Fruit fly (Drosophila melanogaster) whole organism, embryonic: Measurements from ENCODE around the gene dome.

ENCODE experiments used
- B-H1 ChIP-seq: fragments of 200-800 bp; sonication (Bioruptor generic); IDR thresholded peaks from 3 replicates; pipeline ENCODE4 v1.3.6; 2022; ENCODE audit warnings: missing biosample characterization, missing genetic modification characterization
- BEAF-32 ChIP-seq: fragments of 200-800 bp; sonication (Bioruptor generic); optimal IDR thresholded peaks from 3 replicates; lab custom pipeline; 2017; ENCODE audit warnings: missing biosample characterization, missing genetic modification characterization, mild to moderate bottlenecking, moderate library complexity, missing genetic modification reagents
- Bdp1 ChIP-seq: fragments of 200-800 bp; sonication (Bioruptor generic); optimal IDR thresholded peaks from 3 replicates; lab custom pipeline; 2016; ENCODE audit warnings: missing biosample characterization, missing genetic modification characterization
- C15 ChIP-seq: fragments of 200-800 bp; sonication (Bioruptor generic); IDR thresholded peaks from 3 replicates; pipeline ENCODE4 v1.3.6; 2022; ENCODE audit warnings: missing biosample characterization, missing genetic modification characterization
- CG10147 ChIP-seq: fragments of 200-800 bp; sonication (Bioruptor generic); optimal IDR thresholded peaks from 2 replicates; lab custom pipeline; 2019; ENCODE audit warnings: missing biosample characterization, mild to moderate bottlenecking, missing genetic modification characterization, moderate library complexity
- CG11723 ChIP-seq: fragments of 200-800 bp; sonication (Bioruptor generic); optimal IDR thresholded peaks from 2 replicates; lab custom pipeline; 2017; ENCODE audit warnings: missing biosample characterization, mild to moderate bottlenecking, missing genetic modification characterization
- CG13775 ChIP-seq: fragments of 200-800 bp; sonication (Bioruptor generic); optimal IDR thresholded peaks from 3 replicates; lab custom pipeline; 2017; ENCODE audit warnings: missing biosample characterization, mild to moderate bottlenecking, missing genetic modification characterization
- CG1529 ChIP-seq: fragments of 200-800 bp; sonication (Bioruptor generic); optimal IDR thresholded peaks from 3 replicates; lab custom pipeline; 2018; ENCODE audit warnings: missing biosample characterization, missing genetic modification characterization
- CG17186 ChIP-seq: fragments of 200-800 bp; sonication (Bioruptor generic); optimal IDR thresholded peaks from 3 replicates; lab custom pipeline; 2017; ENCODE audit warnings: missing biosample characterization, missing genetic modification reagents, missing genetic modification characterization
- CG17359 ChIP-seq: fragments of 200-800 bp; sonication (Bioruptor generic); optimal IDR thresholded peaks from 3 replicates; lab custom pipeline; 2018; ENCODE audit warnings: missing biosample characterization, mild to moderate bottlenecking, missing genetic modification characterization, moderate library complexity
- CG18476 ChIP-seq: fragments of 200-800 bp; sonication (Bioruptor generic); optimal IDR thresholded peaks from 2 replicates; lab custom pipeline; 2016; ENCODE audit warnings: missing biosample characterization, mild to moderate bottlenecking, missing genetic modification characterization
- CG32532 ChIP-seq: fragments of 200-800 bp; sonication (Bioruptor generic); IDR thresholded peaks from 2 replicates; pipeline ENCODE4 v1.3.6; 2022; ENCODE audit warnings: missing biosample characterization, missing genetic modification characterization
- CG4328 ChIP-seq: fragments of 200-800 bp; sonication (Bioruptor generic); optimal IDR thresholded peaks from 3 replicates; lab custom pipeline; 2017; ENCODE audit warnings: missing biosample characterization, missing genetic modification reagents, missing genetic modification characterization
- CG6689 ChIP-seq: fragments of 200-800 bp; sonication (Bioruptor generic); IDR thresholded peaks from 2 replicates; pipeline ENCODE4 v1.3.6; 2022; ENCODE audit warnings: missing biosample characterization, missing genetic modification characterization
- CG7928 ChIP-seq: fragments of 200-800 bp; sonication (Bioruptor generic); optimal IDR thresholded peaks from 2 replicates; lab custom pipeline; 2017; ENCODE audit warnings: missing biosample characterization, mild to moderate bottlenecking, missing genetic modification characterization
- CG9215 ChIP-seq: fragments of 200-800 bp; sonication (Bioruptor generic); IDR thresholded peaks from 2 replicates; pipeline ENCODE4 v1.3.6; 2022; ENCODE audit warnings: missing biosample characterization, missing genetic modification characterization
- CG9932 ChIP-seq: fragments of 200-800 bp; sonication (Bioruptor generic); IDR thresholded peaks from 2 replicates; pipeline ENCODE4 v1.3.6; 2022; ENCODE audit warnings: missing biosample characterization, missing genetic modification characterization
- CHES-1-like ChIP-seq: fragments of 200-800 bp; sonication (Bioruptor generic); optimal IDR thresholded peaks from 2 replicates; lab custom pipeline; 2016; ENCODE audit warnings: missing biosample characterization, missing genetic modification characterization
- Chrac-16 ChIP-seq: fragments of 200-800 bp; sonication (Bioruptor generic); optimal IDR thresholded peaks from 3 replicates; lab custom pipeline; 2016; ENCODE audit warnings: missing biosample characterization, missing genetic modification characterization
- Doc2 ChIP-seq: fragments of 200-800 bp; sonication (Bioruptor generic); IDR thresholded peaks from 2 replicates; pipeline ENCODE4 v1.3.6; 2022; ENCODE audit warnings: missing biosample characterization, missing genetic modification characterization
- Doc3 ChIP-seq: fragments of 200-800 bp; sonication (Bioruptor generic); IDR thresholded peaks from 3 replicates; pipeline ENCODE4 v1.3.6; 2022; ENCODE audit warnings: missing biosample characterization, missing genetic modification characterization; ENCODE audit not compliant: partially characterized antibody
- Dref ChIP-seq: fragments of 200-800 bp; sonication (Bioruptor generic); IDR thresholded peaks from 2 replicates; pipeline ENCODE4 v1.3.6; 2022; ENCODE audit warnings: missing biosample characterization, missing genetic modification characterization
- Elba2 ChIP-seq: fragments of 200-800 bp; sonication (Bioruptor generic); optimal IDR thresholded peaks from 3 replicates; lab custom pipeline; 2016; ENCODE audit warnings: missing biosample characterization, missing genetic modification characterization
- GATAe ChIP-seq: fragments of 200-800 bp; sonication (Bioruptor generic); conservative IDR thresholded peaks from 2 replicates; pipeline ENCODE4 v1.3.6; 2022; ENCODE audit warnings: missing biosample characterization, missing genetic modification characterization
- H15 ChIP-seq: fragments of 200-800 bp; sonication (Bioruptor generic); IDR thresholded peaks from 3 replicates; pipeline ENCODE4 v1.3.6; 2022; ENCODE audit warnings: missing biosample characterization, missing genetic modification characterization
- NK7.1 ChIP-seq: fragments of 200-800 bp; sonication (Bioruptor generic); optimal IDR thresholded peaks from 3 replicates; lab custom pipeline; 2016; ENCODE audit warnings: missing biosample characterization, missing genetic modification characterization
- NfI ChIP-seq: fragments of 200-800 bp; sonication (Bioruptor generic); optimal IDR thresholded peaks from 3 replicates; lab custom pipeline; 2018; ENCODE audit warnings: missing biosample characterization, mild to moderate bottlenecking, missing genetic modification characterization, moderate library complexity
- Poxn ChIP-seq: fragments of 200-800 bp; sonication (Bioruptor generic); IDR thresholded peaks from 2 replicates; pipeline ENCODE4 v1.3.6; 2022; ENCODE audit warnings: missing biosample characterization, missing genetic modification characterization
- Ptx1 ChIP-seq: fragments of 200-800 bp; sonication (Bioruptor generic); IDR thresholded peaks from 2 replicates; pipeline ENCODE4 v1.3.6; 2022; ENCODE audit warnings: missing biosample characterization, missing genetic modification characterization
- Sin3A ChIP-seq: fragments of >200 bp; optimal IDR thresholded peaks from 2 replicates; lab custom pipeline; 2018
- Sox102F ChIP-seq: fragments of 200-800 bp; sonication (Bioruptor generic); optimal IDR thresholded peaks from 2 replicates; lab custom pipeline; 2018; ENCODE audit warnings: missing biosample characterization, mild to moderate bottlenecking, missing genetic modification characterization, moderate library complexity
- ato ChIP-seq: fragments of 200-800 bp; sonication (Bioruptor generic); IDR thresholded peaks from 2 replicates; pipeline ENCODE4 v1.3.6; 2022; ENCODE audit warnings: missing biosample characterization, missing genetic modification characterization; ENCODE audit not compliant: partially characterized antibody
- bigmax ChIP-seq: fragments of 200-800 bp; sonication (Bioruptor generic); optimal IDR thresholded peaks from 2 replicates; lab custom pipeline; 2018; ENCODE audit warnings: missing biosample characterization, mild to moderate bottlenecking, missing genetic modification characterization
- btn ChIP-seq: fragments of 200-800 bp; sonication (Bioruptor generic); optimal IDR thresholded peaks from 2 replicates; lab custom pipeline; 2016; ENCODE audit warnings: missing biosample characterization, missing genetic modification characterization
- corto ChIP-seq: fragments of 200-800 bp; sonication (Bioruptor generic); optimal IDR thresholded peaks from 2 replicates; lab custom pipeline; 2016; ENCODE audit warnings: missing biosample characterization, mild to moderate bottlenecking, missing genetic modification characterization, moderate library complexity
- fd96Cb ChIP-seq: fragments of 200-800 bp; sonication (Bioruptor generic); optimal IDR thresholded peaks from 2 replicates; lab custom pipeline; 2018; ENCODE audit warnings: missing biosample characterization, mild to moderate bottlenecking, missing genetic modification characterization, moderate library complexity
- gce ChIP-seq: fragments of 200-800 bp; sonication (Bioruptor generic); IDR thresholded peaks from 3 replicates; pipeline ENCODE4 v1.3.6; 2022; ENCODE audit warnings: missing biosample characterization, missing genetic modification characterization
- gem ChIP-seq: fragments of 200-800 bp; sonication (Bioruptor generic); optimal IDR thresholded peaks from 2 replicates; lab custom pipeline; 2019; ENCODE audit warnings: missing biosample characterization, mild to moderate bottlenecking, missing genetic modification characterization, moderate library complexity
- lov ChIP-seq, 2 experiments: fragments of 200-800 bp in 1 of 2; fragments of >200 bp in 1 of 2; sonication (Bioruptor generic) in 1 of 2; IDR thresholded peaks in 1 of 2; optimal IDR thresholded peaks in 1 of 2; 2 replicates in 1 of 2; 3 replicates in 1 of 2; pipeline versions ENCODE4 v1.3.6 to Lab custom; 2017 to 2022; ENCODE audit warnings: missing biosample characterization in 1 of 2, missing genetic modification characterization in 1 of 2
- pan ChIP-seq, 4 experiments: fragments of >200 bp in 3 of 4; fragments of 200-800 bp in 1 of 4; sonication (Bioruptor generic) in 1 of 4; optimal IDR thresholded peaks in 3 of 4; IDR thresholded peaks in 1 of 4; 2 replicates each; pipeline versions ENCODE4 v1.3.6 to Lab custom; 2017 to 2022; ENCODE audit warnings: missing biosample characterization in 2 of 4, missing genetic modification characterization in 2 of 4, mixed read lengths in 1 of 4
- pita ChIP-seq: fragments of 200-800 bp; sonication (Bioruptor generic); optimal IDR thresholded peaks from 2 replicates; lab custom pipeline; 2017; ENCODE audit warnings: missing biosample characterization, mild to moderate bottlenecking, missing genetic modification characterization
- sc ChIP-seq, 3 experiments: fragments of >200 bp in 2 of 3; fragments of 200-800 bp in 1 of 3; sonication (Bioruptor generic) in 1 of 3; optimal IDR thresholded peaks; 2 replicates in 2 of 3; 3 replicates in 1 of 3; lab custom pipeline; 2017; ENCODE audit warnings: mild to moderate bottlenecking in 1 of 3, missing biosample characterization in 1 of 3, missing genetic modification characterization in 1 of 3, missing genetic modification reagents in 1 of 3
- scrt ChIP-seq: fragments of 200-800 bp; sonication (Bioruptor generic); optimal IDR thresholded peaks from 2 replicates; lab custom pipeline; 2018; ENCODE audit warnings: missing biosample characterization, mild to moderate bottlenecking, missing genetic modification characterization, moderate library complexity
- ssp ChIP-seq: fragments of 200-800 bp; sonication (Bioruptor generic); IDR thresholded peaks from 2 replicates; pipeline ENCODE4 v1.3.6; 2022; ENCODE audit warnings: missing biosample characterization, missing genetic modification characterization
- tgo ChIP-seq: fragments of 200-800 bp; sonication (Bioruptor generic); IDR thresholded peaks from 3 replicates; pipeline ENCODE4 v1.3.6; 2022; ENCODE audit warnings: missing biosample characterization, missing genetic modification characterization
- wek ChIP-seq: fragments of 200-800 bp; sonication (Bioruptor generic); optimal IDR thresholded peaks from 3 replicates; lab custom pipeline; 2018; ENCODE audit warnings: missing biosample characterization, mild to moderate bottlenecking, missing genetic modification characterization, moderate library complexity

dome gene

DNA sequence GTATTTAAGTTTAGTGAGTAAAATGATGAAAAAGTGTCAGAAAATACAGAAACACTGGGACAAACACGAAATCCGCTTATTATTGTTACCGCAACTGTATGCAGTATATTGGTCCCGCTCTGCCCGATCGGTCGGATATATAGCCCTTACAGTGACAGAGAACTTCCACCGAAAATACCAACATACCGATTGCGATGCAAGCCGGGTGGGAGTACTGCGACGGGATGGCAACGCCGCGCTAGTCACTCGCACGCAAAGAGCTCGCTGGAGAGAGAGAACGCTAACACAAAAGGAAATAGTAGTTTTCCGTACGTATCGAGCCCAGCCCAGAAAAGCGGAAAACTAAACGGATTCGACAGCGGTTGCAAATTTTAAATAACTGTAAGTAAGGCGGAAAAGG lies 13.5 kb upstream of the dome start, which contains the start of gene Cdc42 (continued):
- no peak for TF ChIP-seq wek

- no peak for TF ChIP-seq NK7.1
- TF ChIP-seq CG10147 (GFP tag; lab: Kevin White, UChicago): no peak
- TF ChIP-seq BEAF-32: peak; percentile 54
- no peak for TF ChIP-seq sc (optimal IDR thresholded peaks at IDR 0.05; lab: Kevin White, UChicago)
- TF ChIP-seq sc (GFP tag; optimal IDR thresholded peaks at IDR 0.05; lab: Kevin White, UChicago): no peak
- no peak for TF ChIP-seq H15 (GFP tag; lab: Robert Waterston, UW)
- TF ChIP-seq Poxn (GFP tag; lab: Robert Waterston, UW): no peak
- TF ChIP-seq C15 (GFP tag; lab: Robert Waterston, UW): no peak
- TF ChIP-seq fd96Cb (tag; lab: Kevin White, UChicago): no peak
- TF ChIP-seq Doc2 (GFP tag; lab: Robert Waterston, UW): no peak
- no peak for TF ChIP-seq Bdp1 (GFP tag; lab: Kevin White, UChicago)
- peak; percentile 33; the same call in 1 of the 3 replicates for TF ChIP-seq tgo (GFP tag; lab: Robert Waterston, UW)
- TF ChIP-seq CG9932 (GFP tag; lab: Robert Waterston, UW): peak; percentile 31; the same call in 1 of the 2 replicates
- TF ChIP-seq ssp (GFP tag; lab: Robert Waterston, UW): no peak; the same call in 1 of the 2 replicates
- TF ChIP-seq ato (GFP tag; lab: Robert Waterston, UW): no peak
- no peak for TF ChIP-seq Doc3 (GFP tag; lab: Robert Waterston, UW)
- no peak for TF ChIP-seq scrt (GFP tag; lab: Kevin White, UChicago)
- no peak for TF ChIP-seq lov (optimal IDR thresholded peaks at IDR 0.05; lab: Kevin White, UChicago)
- no peak for TF ChIP-seq lov (GFP tag; IDR thresholded peaks at IDR 0.05; lab: Robert Waterston, UW)
- TF ChIP-seq Sin3A (lab: Kevin White, UChicago): no peak
- no peak for TF ChIP-seq pita (GFP tag; lab: Kevin White, UChicago)
- no peak for TF ChIP-seq Chrac-16 (GFP tag; lab: Kevin White, UChicago)
- peak; percentile 39; the same call in 1 of the 2 replicates for TF ChIP-seq CG32532 (GFP tag; lab: Robert Waterston, UW)
- TF ChIP-seq CG9215: peak; percentile 43
- no peak for TF ChIP-seq corto (GFP tag; lab: Kevin White, UChicago)
- TF ChIP-seq CG17359 (tag; lab: Kevin White, UChicago): peak; percentile 32
- peak; percentile 77 for TF ChIP-seq CG6689 (GFP tag; lab: Robert Waterston, UW)
- peak; percentile 3 for TF ChIP-seq CG13775 (GFP tag; lab: Kevin White, UChicago)
- peak; percentile 98 for TF ChIP-seq Elba2
- no peak for TF ChIP-seq CG11723 (GFP tag; lab: Kevin White, UChicago)
- no peak for TF ChIP-seq pan (optimal IDR thresholded peaks at IDR 0.05; lab: Kevin White, UChicago)
- TF ChIP-seq pan (GFP tag; optimal IDR thresholded peaks at IDR 0.05 in 1 of 2, IDR thresholded peaks at IDR 0.05 in 1 of 2): peak in 1 of 2 experiments; percentile 50
- no peak for TF ChIP-seq CG17186 (GFP tag; lab: Kevin White, UChicago)
- no peak for TF ChIP-seq btn (GFP tag; lab: Kevin White, UChicago)
- TF ChIP-seq gem: peak; percentile 38
- TF ChIP-seq Sox102F (GFP tag; lab: Kevin White, UChicago): peak; percentile 10
- no peak for TF ChIP-seq CHES-1-like
- TF ChIP-seq CG18476 (GFP tag; lab: Kevin White, UChicago): no peak
- no peak for TF ChIP-seq CG7928 (GFP tag; lab: Kevin White, UChicago)
- TF ChIP-seq gce: 0 out of 3 replicates have a peak, but pooled peaks have one; percentile 23
- TF ChIP-seq Ptx1 (GFP tag; lab: Robert Waterston, UW): peak; percentile 52
- no peak for TF ChIP-seq CG4328
- no peak for TF ChIP-seq GATAe (GFP tag; lab: Robert Waterston, UW)
- TF ChIP-seq bigmax (GFP tag; lab: Kevin White, UChicago): no peak
- no peak for TF ChIP-seq NfI
- TF ChIP-seq B-H1 (GFP tag; lab: Robert Waterston, UW): no peak
- TF ChIP-seq CG1529 (GFP tag; lab: Kevin White, UChicago): no peak
- 0 out of 2 replicates have a peak, but pooled peaks have one; percentile 15 for TF ChIP-seq Dref (GFP tag; lab: Robert Waterston, UW)
These were observed 11.7 kb upstream of the dome start, which contains the start of gene CG14229 for dm6 chrX:19694792-19695558. TSS of gene CG14229 (minus strand) at chrX:19695250.
